In genomic region chrX:19224580-19225303, dm6 we compare ENCODE assay signal across 2 fruit fly cellular contexts.
TF ChIP-seq lines count a peak whose summit lies in the region.

No protein-coding gene starts in this region.

TF ChIP-seq in whole organism, embryonic, 481 proteins besides CTCF, POLR2A, EP300 and RAD21 (continued from another document and continues in another):
- TF ChIP-seq Dll (GFP tag; IDR thresholded peaks at IDR 0.05; lab: Robert Waterston, UW; ENCODE audit: partially characterized antibody) (no peak), sug (tag; optimal IDR thresholded peaks at IDR 0.05; lab: Kevin White, UChicago) (no peak), CG2116 (GFP tag; optimal IDR thresholded peaks at IDR 0.05; lab: Kevin White, UChicago) (peak; percentile 7), CG6175 (GFP tag; IDR thresholded peaks at IDR 0.05; lab: Robert Waterston, UW) (no peak), Eip74EF (GFP tag; optimal IDR thresholded peaks at IDR 0.05; lab: Kevin White, UChicago) (peak in 1 of 2 experiments; percentile 22), Atf-2 (GFP tag; optimal IDR thresholded peaks at IDR 0.05; lab: Kevin White, UChicago) (no peak), ap (GFP tag; IDR thresholded peaks at IDR 0.05; lab: Robert Waterston, UW) (no peak), sens-2 (GFP tag; IDR thresholded peaks at IDR 0.05; lab: Robert Waterston, UW) (no peak), lilli (GFP tag; optimal IDR thresholded peaks at IDR 0.05; lab: Kevin White, UChicago) (no peak), gem (tag; optimal IDR thresholded peaks at IDR 0.05; lab: Kevin White, UChicago) (peak; percentile 75), CG6689 (GFP tag; IDR thresholded peaks at IDR 0.05; lab: Robert Waterston, UW) (peak; percentile 42; the same call in 1 of the 2 replicates), CG17829 (tag; optimal IDR thresholded peaks at IDR 0.05; lab: Kevin White, UChicago) (peak; percentile 47), zfh2 (GFP tag; optimal IDR thresholded peaks at IDR 0.05; lab: Kevin White, UChicago) (no peak), unpg (GFP tag; optimal IDR thresholded peaks at IDR 0.05; lab: Kevin White, UChicago) (peak; percentile 20), crp (GFP tag; optimal IDR thresholded peaks at IDR 0.05; lab: Kevin White, UChicago) (no peak), Vsx1 (GFP tag; optimal IDR thresholded peaks at IDR 0.05; lab: Kevin White, UChicago) (no peak), CG12104 (GFP tag; optimal IDR thresholded peaks at IDR 0.05; lab: Kevin White, UChicago) (peak; percentile 41), CG15073 (GFP tag; optimal IDR thresholded peaks at IDR 0.05; lab: Kevin White, UChicago) (no peak), bcd (GFP tag; optimal IDR thresholded peaks at IDR 0.05; lab: Kevin White, UChicago) (peak; percentile 35), Bdp1 (GFP tag; optimal IDR thresholded peaks at IDR 0.05; lab: Kevin White, UChicago) (no peak), bbx (GFP tag; IDR thresholded peaks at IDR 0.05; lab: Robert Waterston, UW; ENCODE audit: partially characterized antibody) (no peak), Ptx1 (GFP tag; IDR thresholded peaks at IDR 0.05; lab: Robert Waterston, UW) (no peak), MTF-1 (GFP tag; optimal IDR thresholded peaks at IDR 0.05; lab: Kevin White, UChicago; ENCODE audit: borderline replicate concordance) (no peak), lab (GFP tag; optimal IDR thresholded peaks at IDR 0.05; lab: Kevin White, UChicago) (peak; percentile 20), CoRest (tag; optimal IDR thresholded peaks at IDR 0.05; lab: Kevin White, UChicago) (peak; percentile 63), CG1832 (GFP tag; optimal IDR thresholded peaks at IDR 0.05; lab: Kevin White, UChicago) (no peak), tll (GFP tag; optimal IDR thresholded peaks at IDR 0.05; lab: Kevin White, UChicago) (no peak), ind (GFP tag; optimal IDR thresholded peaks at IDR 0.05; lab: Kevin White, UChicago) (peak; percentile 18), grau (tag; optimal IDR thresholded peaks at IDR 0.05; lab: Kevin White, UChicago) (peak; percentile 56), CG4820 (GFP tag; optimal IDR thresholded peaks at IDR 0.05; lab: Kevin White, UChicago) (peak; percentile 3), Sox100B (GFP tag; optimal IDR thresholded peaks at IDR 0.05; lab: Kevin White, UChicago) (peak; percentile 72), CG8388 (GFP tag; optimal IDR thresholded peaks at IDR 0.05; lab: Kevin White, UChicago) (peak; percentile 45), Mrtf (GFP tag; IDR thresholded peaks at IDR 0.05; lab: Robert Waterston, UW) (no peak), tin (GFP tag; optimal IDR thresholded peaks at IDR 0.05; lab: Kevin White, UChicago) (peak; percentile 5), slbo (GFP tag; IDR thresholded peaks at IDR 0.05; lab: Robert Waterston, UW) (0 out of 2 replicates have a peak, but pooled peaks have one; percentile 13), twi (tag; optimal IDR thresholded peaks at IDR 0.05; lab: Kevin White, UChicago) (no peak), croc (GFP tag; conservative IDR thresholded peaks at IDR 0.05; lab: Robert Waterston, UW) (no peak), eyg (GFP tag; optimal IDR thresholded peaks at IDR 0.05; lab: Kevin White, UChicago) (no peak), CG34224 (GFP tag; IDR thresholded peaks at IDR 0.05; lab: Robert Waterston, UW; ENCODE audit: partially characterized antibody) (no peak), CG18619 (GFP tag; optimal IDR thresholded peaks at IDR 0.05; lab: Kevin White, UChicago) (peak; percentile 51), Lim3 (GFP tag; IDR thresholded peaks at IDR 0.05; lab: Robert Waterston, UW) (no peak), CG4404 (GFP tag; IDR thresholded peaks at IDR 0.05; lab: Robert Waterston, UW) (no peak), CG30403 (GFP tag; optimal IDR thresholded peaks at IDR 0.05; lab: Kevin White, UChicago) (peak; percentile 53), Ada2b (GFP tag; IDR thresholded peaks at IDR 0.05; lab: Robert Waterston, UW) (no peak), CG31441 (GFP tag; IDR thresholded peaks at IDR 0.05; lab: Robert Waterston, UW) (peak; percentile 73; the same call in 1 of the 2 replicates), Sox102F (GFP tag; optimal IDR thresholded peaks at IDR 0.05; lab: Kevin White, UChicago) (peak; percentile 64), CG10979 (tag; optimal IDR thresholded peaks at IDR 0.05; lab: Kevin White, UChicago) (peak; percentile 58), Nf-YC (tag; optimal IDR thresholded peaks at IDR 0.05; lab: Kevin White, UChicago) (no peak), PHDP (tag; optimal IDR thresholded peaks at IDR 0.05; lab: Kevin White, UChicago) (peak; percentile 38), phol (tag; optimal IDR thresholded peaks at IDR 0.05; lab: Kevin White, UChicago) (peak; percentile 70), CG12155 (GFP tag; optimal IDR thresholded peaks at IDR 0.05; lab: Kevin White, UChicago) (no peak), Blimp-1 (GFP tag; optimal IDR thresholded peaks at IDR 0.05; lab: Kevin White, UChicago) (peak; percentile 91), D (optimal IDR thresholded peaks at IDR 0.05; lab: Kevin White, UChicago) (no peak), D (GFP tag; optimal IDR thresholded peaks at IDR 0.05; lab: Kevin White, UChicago) (peak; percentile 53), CG11504 (tag; optimal IDR thresholded peaks at IDR 0.05; lab: Kevin White, UChicago) (peak; percentile 76), CG7271 (tag; optimal IDR thresholded peaks at IDR 0.05; lab: Kevin White, UChicago) (no peak), CG9437 (GFP tag; optimal IDR thresholded peaks at IDR 0.05; lab: Kevin White, UChicago) (peak; percentile 73), CG9876 (GFP tag; optimal IDR thresholded peaks at IDR 0.05; lab: Kevin White, UChicago) (no peak), lola (GFP tag; optimal IDR thresholded peaks at IDR 0.05; lab: Kevin White, UChicago) (peak in 1 of 3 experiments; percentile 61), CG7839 (tag; optimal IDR thresholded peaks at IDR 0.05; lab: Kevin White, UChicago) (peak; percentile 51), CG17361 (GFP tag; IDR thresholded peaks at IDR 0.05; lab: Robert Waterston, UW) (peak; percentile 89), oc (tag; optimal IDR thresholded peaks at IDR 0.05; lab: Kevin White, UChicago) (peak; percentile 12), gsb-n (tag; optimal IDR thresholded peaks at IDR 0.05; lab: Kevin White, UChicago) (peak; percentile 3), CG14710 (tag; optimal IDR thresholded peaks at IDR 0.05; lab: Kevin White, UChicago) (peak; percentile 43), CG11093 (GFP tag; IDR thresholded peaks at IDR 0.05; lab: Robert Waterston, UW) (no peak), dmrt11E (tag; optimal IDR thresholded peaks at IDR 0.05; lab: Kevin White, UChicago) (peak; percentile 52), aop (GFP tag; IDR thresholded peaks at IDR 0.05; lab: Robert Waterston, UW) (no peak)

TF ChIP-seq in whole organism, prepupa, 60 proteins besides CTCF, POLR2A, EP300 and RAD21 (continued from another document):
- TF ChIP-seq CG10631 (GFP tag; optimal IDR thresholded peaks at IDR 0.05; lab: Kevin White, UChicago), result peak; percentile 71
- TF ChIP-seq Ets96B (tag; optimal IDR thresholded peaks at IDR 0.05; lab: Kevin White, UChicago), result peak; percentile 56
- TF ChIP-seq CG6163 (GFP tag; IDR thresholded peaks at IDR 0.05; lab: Robert Waterston, UW), result no peak
- peak; percentile 46 for TF ChIP-seq spab (GFP tag; optimal IDR thresholded peaks at IDR 0.05; lab: Kevin White, UChicago)
- 0 out of 3 replicates have a peak, but pooled peaks have one; percentile 27 for TF ChIP-seq eg (GFP tag; IDR thresholded peaks at IDR 0.05; lab: Robert Waterston, UW)
- TF ChIP-seq CG16779 (tag; optimal IDR thresholded peaks at IDR 0.05; lab: Kevin White, UChicago), result peak; percentile 35
- peak; percentile 41 for TF ChIP-seq topi (GFP tag; optimal IDR thresholded peaks at IDR 0.05; lab: Kevin White, UChicago)
- peak; percentile 37 for TF ChIP-seq Hr4 (GFP tag; optimal IDR thresholded peaks at IDR 0.05; lab: Kevin White, UChicago)
- TF ChIP-seq cyc (GFP tag; optimal IDR thresholded peaks at IDR 0.05; lab: Kevin White, UChicago), result no peak
- TF ChIP-seq Eip78C (GFP tag; lab: Kevin White, UChicago), result peak; percentile 89
- peak; percentile 11 for TF ChIP-seq dac (GFP tag; optimal IDR thresholded peaks at IDR 0.05; lab: Kevin White, UChicago)
- TF ChIP-seq CG9139 (GFP tag; optimal IDR thresholded peaks at IDR 0.05; lab: Kevin White, UChicago), result no peak
- no peak for TF ChIP-seq fd85E (GFP tag; optimal IDR thresholded peaks at IDR 0.05; lab: Kevin White, UChicago)
- peak; percentile 7 for TF ChIP-seq dsx (GFP tag; optimal IDR thresholded peaks at IDR 0.05; lab: Kevin White, UChicago; ENCODE audit: poor library complexity, severe bottlenecking)
- TF ChIP-seq Sox102F (GFP tag; optimal IDR thresholded peaks at IDR 0.05; lab: Kevin White, UChicago), result no peak
- TF ChIP-seq Smox (GFP tag; optimal IDR thresholded peaks at IDR 0.05; lab: Kevin White, UChicago), result peak; percentile 34
- TF ChIP-seq Ets21C (GFP tag; optimal IDR thresholded peaks at IDR 0.05; lab: Kevin White, UChicago), result no peak
- peak; percentile 74 for TF ChIP-seq CG6808 (GFP tag; optimal IDR thresholded peaks at IDR 0.05; lab: Kevin White, UChicago)
- peak; percentile 4 for TF ChIP-seq CG8319 (GFP tag; optimal IDR thresholded peaks at IDR 0.05; lab: Kevin White, UChicago)
- TF ChIP-seq CG6792 (GFP tag; optimal IDR thresholded peaks at IDR 0.05; lab: Kevin White, UChicago), result peak; percentile 34
- no peak for TF ChIP-seq CG6854 (GFP tag; optimal IDR thresholded peaks at IDR 0.05; lab: Kevin White, UChicago)
- no peak for TF ChIP-seq Eip93F (GFP tag; optimal IDR thresholded peaks at IDR 0.05; lab: Kevin White, UChicago)
- TF ChIP-seq pdm3 (GFP tag; optimal IDR thresholded peaks at IDR 0.05; lab: Kevin White, UChicago), result peak; percentile 37
- peak; percentile 39 for TF ChIP-seq fd59A (GFP tag; optimal IDR thresholded peaks at IDR 0.05; lab: Kevin White, UChicago)
- TF ChIP-seq Sox15 (GFP tag; optimal IDR thresholded peaks at IDR 0.05; lab: Kevin White, UChicago), result no peak
- no peak for TF ChIP-seq CG11902 (GFP tag; optimal IDR thresholded peaks at IDR 0.05; lab: Kevin White, UChicago)
- no peak for TF ChIP-seq fkh (GFP tag; optimal IDR thresholded peaks at IDR 0.05; lab: Kevin White, UChicago)
- peak; percentile 71 for TF ChIP-seq CG34406 (GFP tag; optimal IDR thresholded peaks at IDR 0.05; lab: Kevin White, UChicago)
- TF ChIP-seq CG11294 (GFP tag; IDR thresholded peaks at IDR 0.05; lab: Robert Waterston, UW), result no peak
- no peak for TF ChIP-seq Hr39 (GFP tag; optimal IDR thresholded peaks at IDR 0.05; lab: Kevin White, UChicago)
- no peak for TF ChIP-seq CG1621 (tag; optimal IDR thresholded peaks at IDR 0.05; lab: Kevin White, UChicago)
- TF ChIP-seq CG7368 (GFP tag; optimal IDR thresholded peaks at IDR 0.05; lab: Kevin White, UChicago), result no peak
- TF ChIP-seq vri (GFP tag; optimal IDR thresholded peaks at IDR 0.05; lab: Kevin White, UChicago), result no peak
- TF ChIP-seq lz (GFP tag; optimal IDR thresholded peaks at IDR 0.05; lab: Kevin White, UChicago), result peak; percentile 39
- TF ChIP-seq Hr38 (GFP tag; optimal IDR thresholded peaks at IDR 0.05; lab: Kevin White, UChicago), result no peak
- TF ChIP-seq CG8632 (GFP tag; optimal IDR thresholded peaks at IDR 0.05; lab: Kevin White, UChicago), result peak; percentile 69
- no peak for TF ChIP-seq CG31627 (GFP tag; optimal IDR thresholded peaks at IDR 0.05; lab: Kevin White, UChicago)
